Worm (Caenorhabditis elegans): ENCODE data around the gene exos-9.

The exos-9 gene

DNA sequence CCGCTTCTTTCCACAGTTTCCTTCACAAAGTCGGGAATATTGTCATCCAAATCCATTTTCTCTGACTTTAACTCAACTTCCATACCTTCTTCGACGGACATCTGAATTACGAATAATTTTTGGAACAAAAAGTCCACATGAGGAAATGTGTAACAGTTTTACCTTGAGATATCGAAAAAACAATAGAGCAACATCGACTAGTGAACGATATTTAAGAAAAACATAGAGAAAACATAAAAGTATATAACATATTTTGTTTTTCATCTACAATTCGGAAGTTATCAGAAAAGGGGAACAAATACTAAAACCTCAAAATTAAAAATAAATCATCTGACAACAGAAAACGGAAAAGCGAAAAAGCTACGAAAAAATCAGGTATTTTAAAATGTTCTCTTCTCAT is 34.9 kb upstream of the exos-9 start, which contains the start of gene adr-2:
Gene adr-2 (minus strand): TSS at position 101 of the 400 bp plus-strand sequence.
- no peak for TF ChIP-seq ztf-4 (tag; optimal IDR thresholded peaks at IDR 0.05)
- no peak for TF ChIP-seq nhr-23 (tag; optimal IDR thresholded peaks at IDR 0.05)
- TF ChIP-seq aly-2 (tag; optimal IDR thresholded peaks at IDR 0.05): no peak
- no peak for TF ChIP-seq fos-1 (tag; optimal IDR thresholded peaks at IDR 0.05)
- TF ChIP-seq ztf-1 (GFP tag; conservative IDR thresholded peaks at IDR 0.05): no peak
- no peak for TF ChIP-seq mab-5 (tag; optimal IDR thresholded peaks at IDR 0.05)
- TF ChIP-seq nhr-77 (tag; optimal IDR thresholded peaks at IDR 0.05): no peak
- TF ChIP-seq nhr-21 (tag; optimal IDR thresholded peaks at IDR 0.05): no peak
- TF ChIP-seq lin-13 (GFP tag; optimal IDR thresholded peaks at IDR 0.05): no peak
- no peak for TF ChIP-seq R02D3.7 (tag; optimal IDR thresholded peaks at IDR 0.05)
- TF ChIP-seq sma-9 (GFP tag; optimal IDR thresholded peaks at IDR 0.05): no peak
- TF ChIP-seq sma-9 (tag; optimal IDR thresholded peaks at IDR 0.05): no peak
- no peak for TF ChIP-seq nhr-11 (tag; optimal IDR thresholded peaks at IDR 0.05)
- TF ChIP-seq ZK546.5 (tag; optimal IDR thresholded peaks at IDR 0.05): no peak
- no peak for TF ChIP-seq zag-1 (tag; optimal IDR thresholded peaks at IDR 0.05)
- TF ChIP-seq snpc-4 (tag; optimal IDR thresholded peaks at IDR 0.05): no peak
- TF ChIP-seq ztf-11 (tag; optimal IDR thresholded peaks at IDR 0.05): no peak
- TF ChIP-seq nhr-10 (tag; optimal IDR thresholded peaks at IDR 0.05): no peak

DNA sequence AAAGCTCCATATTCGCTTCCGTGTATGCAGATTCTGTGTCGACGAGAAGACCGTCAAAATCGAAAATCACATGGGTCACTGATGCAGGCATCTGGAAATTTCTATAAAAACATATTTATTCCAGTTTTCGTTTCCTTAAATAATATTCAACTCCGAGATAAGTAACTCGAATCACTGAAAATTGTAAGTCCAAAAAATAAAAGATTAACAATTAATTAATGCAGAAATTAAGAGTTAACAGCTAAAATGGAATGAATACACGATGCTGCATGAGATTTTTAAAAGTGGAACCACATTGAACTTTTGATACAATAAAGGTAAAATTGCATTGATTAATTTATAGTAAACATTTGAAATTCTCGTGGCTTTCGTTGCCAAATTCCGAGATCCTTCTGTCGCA is 33.0 kb upstream of the exos-9 start, which contains the start of gene R151.10:
Gene R151.10 (minus strand): TSS at position 101 of the 400 bp plus-strand sequence.
- TF ChIP-seq nhr-6 (tag; optimal IDR thresholded peaks at IDR 0.05): no peak
- no peak for TF ChIP-seq nhr-129 (tag; optimal IDR thresholded peaks at IDR 0.05)
- no peak for TF ChIP-seq ceh-82 (tag; optimal IDR thresholded peaks at IDR 0.05)
- TF ChIP-seq unc-62 (GFP tag; optimal IDR thresholded peaks at IDR 0.05): no peak
- TF ChIP-seq egl-27 (tag; optimal IDR thresholded peaks at IDR 0.05): no peak

DNA sequence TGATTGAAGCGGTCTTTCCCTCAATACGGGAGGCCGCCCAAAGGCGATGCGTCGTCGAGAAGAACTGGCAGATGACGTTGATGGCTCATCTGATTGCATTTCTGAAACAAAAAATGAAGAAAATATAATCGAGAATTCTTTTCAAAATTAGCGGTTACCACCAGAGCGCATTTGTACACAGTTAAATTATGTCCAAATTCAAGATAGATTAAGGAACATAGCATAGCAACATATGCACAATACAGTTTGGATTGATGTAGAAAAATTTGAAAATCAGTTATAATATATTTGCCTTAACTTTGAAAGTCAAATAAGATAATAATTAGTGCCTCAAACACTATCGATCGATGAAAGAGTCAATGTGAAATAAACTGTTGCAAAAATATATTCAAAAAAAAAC is 31.8 kb upstream of the exos-9 start, which contains the start of gene R151.8:
Gene R151.8 (minus strand): TSS at position 101 of the 400 bp plus-strand sequence.
- TF ChIP-seq crh-2 (tag; optimal IDR thresholded peaks at IDR 0.05) (no peak), nhr-6 (tag; optimal IDR thresholded peaks at IDR 0.05) (no peak), gmeb-1 (tag; optimal IDR thresholded peaks at IDR 0.05) (no peak), nhr-23 (tag; optimal IDR thresholded peaks at IDR 0.05) (no peak), ama-1 (optimal IDR thresholded peaks at IDR 0.05) (no peak), Y55F3AM.14 (GFP tag; optimal IDR thresholded peaks at IDR 0.05) (no peak), unc-39 (tag; optimal IDR thresholded peaks at IDR 0.05) (no peak), nhr-12 (tag; optimal IDR thresholded peaks at IDR 0.05) (no peak), F13H6.1 (tag; optimal IDR thresholded peaks at IDR 0.05) (no peak), zag-1 (tag; optimal IDR thresholded peaks at IDR 0.05) (no peak), blmp-1 (tag; optimal IDR thresholded peaks at IDR 0.05; ENCODE audit: insufficient read depth) (no peak), peb-1 (tag; optimal IDR thresholded peaks at IDR 0.05) (no peak), R02D3.7 (tag; optimal IDR thresholded peaks at IDR 0.05) (no peak), lin-13 (GFP tag; optimal IDR thresholded peaks at IDR 0.05) (no peak), C34F6.9 (tag; optimal IDR thresholded peaks at IDR 0.05) (no peak), ztf-11 (tag; optimal IDR thresholded peaks at IDR 0.05) (no peak), mbf-1 (tag; optimal IDR thresholded peaks at IDR 0.05) (no peak), elt-3 (tag; optimal IDR thresholded peaks at IDR 0.05) (no peak)

DNA sequence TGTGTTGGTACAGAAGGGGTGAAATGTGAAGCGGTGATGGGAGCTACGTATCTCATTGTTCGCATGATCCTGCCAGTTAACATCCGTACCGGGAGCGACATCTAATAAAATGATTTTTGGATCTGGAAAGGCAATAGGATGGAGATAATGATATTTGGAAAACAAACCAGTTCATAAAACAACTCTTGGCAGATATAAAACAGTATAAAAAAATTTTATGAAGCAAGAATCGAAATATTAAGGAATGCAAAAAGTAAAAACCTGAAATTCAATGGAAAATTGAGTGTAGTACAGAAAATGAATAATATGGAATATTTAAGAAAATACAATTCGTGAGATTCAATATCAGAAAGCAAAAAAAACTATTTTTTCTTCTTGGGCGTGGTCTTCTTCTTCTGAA is 28.7 kb upstream of the exos-9 start, which contains the start of gene hsp-75:
Gene hsp-75 (minus strand): TSS at position 101 of the 400 bp plus-strand sequence.
- no peak for TF ChIP-seq crh-2 (tag; optimal IDR thresholded peaks at IDR 0.05)
- TF ChIP-seq ama-1 (optimal IDR thresholded peaks at IDR 0.05): no peak
- no peak for TF ChIP-seq nhr-23 (tag; optimal IDR thresholded peaks at IDR 0.05)
- TF ChIP-seq nhr-25 (tag; optimal IDR thresholded peaks at IDR 0.05): no peak
- no peak for TF ChIP-seq nhr-10 (tag; optimal IDR thresholded peaks at IDR 0.05)
- TF ChIP-seq unc-39 (tag; optimal IDR thresholded peaks at IDR 0.05): no peak
- TF ChIP-seq dmd-4 (tag; optimal IDR thresholded peaks at IDR 0.05): no peak
- no peak for TF ChIP-seq elt-3 (tag; optimal IDR thresholded peaks at IDR 0.05)
- no peak for TF ChIP-seq unc-62 (GFP tag; optimal IDR thresholded peaks at IDR 0.05)
- TF ChIP-seq lsy-2 (tag; optimal IDR thresholded peaks at IDR 0.05): no peak
- TF ChIP-seq fos-1 (tag; optimal IDR thresholded peaks at IDR 0.05): no peak

All from whole organism, L2 larva.